Worm (Caenorhabditis elegans) whole organism, late embryonic: ENCODE results near the gene K02E7.12.
"Not testable (repeated sequence)": the region's sequence is repeated elsewhere in the genome, so short reads cannot be mapped to it uniquely, and the experiment has no call there.

Source experiments
- C38D4.7 ChIP-seq: fragments of 200-800 bp; sonication (Bioruptor generic); optimal IDR thresholded peaks from 2 replicates; lab custom pipeline; 2018; ENCODE audit warnings: mild to moderate bottlenecking, missing genetic modification characterization, moderate library complexity, missing compliant biosample characterization
- Y22D7AL.16 ChIP-seq: sonication (generic microtip); optimal IDR thresholded peaks from 2 replicates; lab custom pipeline; 2016; ENCODE audit warnings: missing genetic modification characterization, missing compliant biosample characterization
- ama-1 ChIP-seq: fragments of 150-350 bp; optimal IDR thresholded peaks from 2 replicates; lab custom pipeline; 2014
- ceh-18 ChIP-seq: sonication (generic microtip); optimal IDR thresholded peaks from 2 replicates; lab custom pipeline; 2016; ENCODE audit warnings: missing genetic modification characterization, missing compliant biosample characterization
- ceh-2 ChIP-seq: sonication (generic microtip); optimal IDR thresholded peaks from 2 replicates; lab custom pipeline; 2016; ENCODE audit warnings: missing genotype, missing genetic modification characterization, missing compliant biosample characterization
- ceh-22 ChIP-seq: sonication (generic microtip); optimal IDR thresholded peaks from 2 replicates; lab custom pipeline; 2017; ENCODE audit warnings: missing biosample characterization, missing genetic modification characterization
- ceh-24 ChIP-seq: sonication (generic microtip); optimal IDR thresholded peaks from 2 replicates; lab custom pipeline; 2016; ENCODE audit warnings: mild to moderate bottlenecking, missing genetic modification characterization, missing compliant biosample characterization
- ceh-30 ChIP-seq: fragments of 150-350 bp; optimal IDR thresholded peaks from 2 replicates; lab custom pipeline; 2014; ENCODE audit warnings: missing biosample characterization, missing genetic modification characterization
- ceh-31 ChIP-seq: sonication (generic microtip); optimal IDR thresholded peaks from 2 replicates; lab custom pipeline; 2016; ENCODE audit warnings: missing genetic modification characterization, missing compliant biosample characterization
- ceh-48 ChIP-seq: sonication (generic microtip); optimal IDR thresholded peaks from 2 replicates; lab custom pipeline; 2016; ENCODE audit warnings: missing genetic modification characterization, inconsistent platforms, missing compliant biosample characterization
- ceh-6 ChIP-seq: fragments of 200-800 bp; sonication (Bioruptor generic); optimal IDR thresholded peaks from 2 replicates; lab custom pipeline; 2018; ENCODE audit warnings: mild to moderate bottlenecking, missing genetic modification characterization, missing compliant biosample characterization
- dmd-4 ChIP-seq: sonication (generic microtip); optimal IDR thresholded peaks from 2 replicates; lab custom pipeline; 2016; ENCODE audit warnings: borderline replicate concordance, missing genetic modification characterization, missing compliant biosample characterization
- dve-1 ChIP-seq: sonication (generic microtip); optimal IDR thresholded peaks from 2 replicates; lab custom pipeline; 2017; ENCODE audit warnings: antibody characterized with exemption, mild to moderate bottlenecking, missing genetic modification characterization, missing compliant biosample characterization
- elt-2 ChIP-seq: sonication (generic microtip); optimal IDR thresholded peaks from 2 replicates; lab custom pipeline; 2016; ENCODE audit warnings: missing genetic modification reagents, missing genetic modification characterization, missing compliant biosample characterization
- elt-4 ChIP-seq: sonication (generic microtip); optimal IDR thresholded peaks from 2 replicates; lab custom pipeline; 2016; ENCODE audit warnings: missing genetic modification characterization, missing compliant biosample characterization
- fax-1 ChIP-seq: sonication (generic microtip); optimal IDR thresholded peaks from 2 replicates; lab custom pipeline; 2016; ENCODE audit warnings: missing genotype, missing genetic modification characterization, missing compliant biosample characterization
- fkh-6 ChIP-seq: sonication (generic microtip); optimal IDR thresholded peaks from 2 replicates; lab custom pipeline; 2016; ENCODE audit warnings: missing genetic modification characterization, missing compliant biosample characterization
- hlh-13 ChIP-seq: fragments of 200-800 bp; sonication (Bioruptor generic); optimal IDR thresholded peaks from 2 replicates; lab custom pipeline; 2018; ENCODE audit warnings: mild to moderate bottlenecking, missing genetic modification characterization, missing compliant biosample characterization
- hlh-30 ChIP-seq: sonication (generic microtip); optimal IDR thresholded peaks from 2 replicates; lab custom pipeline; 2017; ENCODE audit warnings: antibody characterized with exemption, missing genetic modification characterization, missing compliant biosample characterization; ENCODE audit not compliant: insufficient read depth
- hlh-6 ChIP-seq: sonication (generic microtip); optimal IDR thresholded peaks from 2 replicates; lab custom pipeline; 2016; ENCODE audit warnings: missing genotype, missing genetic modification characterization, missing compliant biosample characterization
- lin-11 ChIP-seq: fragments of 200-800 bp; sonication (Bioruptor generic); optimal IDR thresholded peaks from 2 replicates; lab custom pipeline; 2018; ENCODE audit warnings: mild to moderate bottlenecking, missing genetic modification characterization, missing compliant biosample characterization
- madf-2 ChIP-seq: sonication (generic microtip); optimal IDR thresholded peaks from 2 replicates; lab custom pipeline; 2017; ENCODE audit warnings: missing genetic modification characterization, missing compliant biosample characterization
- nfya-1 ChIP-seq: sonication (generic microtip); optimal IDR thresholded peaks from 2 replicates; lab custom pipeline; 2017; ENCODE audit warnings: missing genetic modification characterization, mild to moderate bottlenecking, missing compliant biosample characterization, antibody characterized with exemption, moderate library complexity
- nhr-11 ChIP-seq: fragments of 150-350 bp; optimal IDR thresholded peaks from 2 replicates; lab custom pipeline; 2014; ENCODE audit warnings: missing biosample characterization, missing genetic modification characterization
- nhr-232 ChIP-seq: sonication (generic microtip); optimal IDR thresholded peaks from 2 replicates; lab custom pipeline; 2016; ENCODE audit warnings: missing genetic modification characterization, missing compliant biosample characterization
- npax-4 ChIP-seq: sonication (generic microtip); optimal IDR thresholded peaks from 2 replicates; lab custom pipeline; 2016; ENCODE audit warnings: missing genetic modification characterization, missing compliant biosample characterization
- pag-3 ChIP-seq: sonication (generic microtip); optimal IDR thresholded peaks from 2 replicates; lab custom pipeline; 2016; ENCODE audit warnings: missing compliant biosample characterization, missing genetic modification characterization, borderline replicate concordance
- pat-9 ChIP-seq: fragments of 200-800 bp; sonication (Bioruptor generic); optimal IDR thresholded peaks from 2 replicates; lab custom pipeline; 2018; ENCODE audit warnings: mild to moderate bottlenecking, missing genetic modification characterization, moderate library complexity, missing compliant biosample characterization
- pax-1 ChIP-seq: fragments of 150-350 bp; optimal IDR thresholded peaks from 2 replicates; lab custom pipeline; 2014; ENCODE audit warnings: missing biosample characterization, missing genetic modification characterization
- pha-2 ChIP-seq: sonication (generic microtip); optimal IDR thresholded peaks from 2 replicates; lab custom pipeline; 2017; ENCODE audit warnings: mild to moderate bottlenecking, missing genetic modification characterization, missing compliant biosample characterization
- pqm-1 ChIP-seq: sonication (generic microtip); optimal IDR thresholded peaks from 2 replicates; lab custom pipeline; 2016; ENCODE audit warnings: missing genetic modification characterization, missing compliant biosample characterization
- pros-1 ChIP-seq: fragments of 150-350 bp; optimal IDR thresholded peaks from 2 replicates; lab custom pipeline; 2014; ENCODE audit warnings: missing biosample characterization, missing genetic modification reagents, missing genetic modification characterization
- ref-2 ChIP-seq: sonication (generic microtip); optimal IDR thresholded peaks from 2 replicates; lab custom pipeline; 2016; ENCODE audit warnings: missing genetic modification characterization, missing compliant biosample characterization
- sdc-2 ChIP-seq: sonication (generic microtip); optimal IDR thresholded peaks from 2 replicates; lab custom pipeline; 2016; ENCODE audit warnings: missing genotype, missing genetic modification characterization, missing compliant biosample characterization
- sox-4 ChIP-seq: sonication (generic microtip); optimal IDR thresholded peaks from 2 replicates; lab custom pipeline; 2017; ENCODE audit warnings: mild to moderate bottlenecking, missing genetic modification characterization, inconsistent platforms, missing compliant biosample characterization
- unc-55 ChIP-seq: sonication (generic microtip); optimal IDR thresholded peaks from 2 replicates; lab custom pipeline; 2017; ENCODE audit warnings: missing biosample characterization, missing genetic modification reagents, missing genetic modification characterization
- zip-5 ChIP-seq: sonication (generic microtip); optimal IDR thresholded peaks from 2 replicates; lab custom pipeline; 2016; ENCODE audit warnings: missing genetic modification characterization, missing compliant biosample characterization
- ztf-16 ChIP-seq: sonication (generic microtip); optimal IDR thresholded peaks from 2 replicates; lab custom pipeline; 2017; ENCODE audit warnings: missing genetic modification characterization, missing compliant biosample characterization

The K02E7.12 gene

DNA sequence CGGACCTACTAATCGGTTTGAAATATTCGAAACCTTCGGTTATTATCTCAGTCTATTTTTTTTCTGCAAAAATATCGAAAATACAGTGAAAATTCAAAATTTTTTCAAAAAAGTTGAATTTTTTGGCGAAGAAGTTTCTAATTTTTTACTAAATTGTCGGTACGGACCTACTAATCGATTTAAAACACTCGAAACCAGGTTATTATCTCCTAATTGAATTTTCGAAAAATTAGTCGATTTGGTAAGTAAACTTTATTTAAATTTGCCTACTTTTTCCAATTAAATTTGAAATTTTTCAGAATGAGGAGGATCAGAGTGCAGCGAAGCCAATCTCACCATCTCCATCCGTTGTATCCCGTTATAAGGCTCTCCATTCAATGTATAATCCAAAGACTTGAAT lies at the start of gene K02E7.12:
K02E7.12 (plus strand) TSS at position 301 of the 400 bp plus-strand sequence.
- TF ChIP-seq npax-4 (tag; lab: Kevin White, UChicago): no peak
- TF ChIP-seq, all 69 proteins: peak for 0

- not testable (repeated sequence) for TF ChIP-seq hlh-13 (GFP tag; lab: Kevin White, UChicago); elt-2; ref-2 (tag; lab: Kevin White, UChicago)
These were observed 46.3 kb upstream of the K02E7.12 start, which contains the start of gene btb-11 for ce11 chrII:1024684-1025083. TSS of gene btb-11 (minus strand) at chrII:1024784.

- TF ChIP-seq madf-2 (tag; lab: Kevin White, UChicago) (no peak), nhr-11 (tag; lab: Kevin White, UChicago) (no peak), pha-2 (no peak), lin-11 (tag; lab: Kevin White, UChicago) (no peak), C38D4.7 (GFP tag; lab: Kevin White, UChicago) (no peak), ceh-6 (GFP tag; lab: Kevin White, UChicago) (no peak), ceh-31 (tag; lab: Kevin White, UChicago) (no peak), ceh-22 (tag; lab: Kevin White, UChicago) (no peak), unc-55 (GFP tag; lab: Kevin White, UChicago) (no peak), zip-5 (no peak), sdc-2 (tag; lab: Kevin White, UChicago) (no peak), ceh-18 (no peak), fkh-6 (tag; lab: Kevin White, UChicago) (no peak), hlh-6 (tag; lab: Kevin White, UChicago) (no peak), ceh-24 (tag; lab: Kevin White, UChicago) (no peak), pag-3 (tag; lab: Kevin White, UChicago) (no peak), Y22D7AL.16 (tag; lab: Kevin White, UChicago) (no peak), ama-1 (lab: Kevin White, UChicago) (no peak), pax-1 (tag; lab: Kevin White, UChicago) (no peak), npax-4 (tag; lab: Kevin White, UChicago) (no peak)
These were observed 44.3 kb upstream of the K02E7.12 start, which contains the start of gene M01D1.12 for ce11 chrII:1026670-1027069. TSS of gene M01D1.12 (plus strand) at chrII:1026970.

DNA sequence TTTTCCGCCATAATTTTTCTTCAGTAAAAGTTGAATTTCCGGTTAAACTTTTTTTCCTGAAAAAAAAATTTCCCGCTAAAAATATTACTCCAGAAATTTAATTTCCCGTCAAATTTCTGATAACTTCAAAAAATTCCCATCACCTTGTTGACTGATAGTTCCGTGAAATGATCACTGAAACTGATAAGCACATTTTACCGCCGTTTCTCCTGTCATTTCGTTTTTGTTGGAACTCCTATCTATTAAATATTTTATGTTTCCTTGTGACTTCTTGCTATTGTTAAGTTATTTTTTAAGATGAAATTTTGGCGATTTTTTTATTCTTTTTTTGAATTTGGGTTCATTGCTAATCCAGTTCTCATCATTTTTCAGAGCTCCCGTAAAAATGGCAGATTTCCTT lies 42.4 kb upstream of the K02E7.12 start, which contains the start of gene math-34:
math-34 (plus strand) TSS at position 371 of the 400 bp plus-strand sequence.
- TF ChIP-seq ztf-16: no peak
- no peak for TF ChIP-seq pag-3 (tag; lab: Kevin White, UChicago)
- TF ChIP-seq fax-1: no peak
- TF ChIP-seq C38D4.7 (GFP tag; lab: Kevin White, UChicago): no peak
- no peak for TF ChIP-seq dve-1
- no peak for TF ChIP-seq pat-9 (tag; lab: Kevin White, UChicago)

ce11 chrII:1040464-1040863 lies 30.5 kb upstream of the K02E7.12 start, which contains the start of gene fbxb-39:
TSS of gene fbxb-39 (minus strand) at chrII:1040564.
- TF ChIP-seq ceh-48 (tag; lab: Kevin White, UChicago) (no peak), dmd-4 (tag; lab: Kevin White, UChicago) (no peak), sox-4 (tag; lab: Kevin White, UChicago) (no peak), sdc-2 (tag; lab: Kevin White, UChicago) (no peak), ceh-30 (tag; lab: Kevin White, UChicago) (no peak), pqm-1 (no peak), hlh-6 (tag; lab: Kevin White, UChicago) (no peak), hlh-30 (tag; lab: Kevin White, UChicago) (no peak), elt-4 (tag; lab: Kevin White, UChicago) (no peak), nfya-1 (tag; lab: Kevin White, UChicago) (no peak), nhr-11 (tag; lab: Kevin White, UChicago) (no peak), nhr-232 (tag; lab: Kevin White, UChicago) (no peak), pros-1 (no peak), ceh-2 (tag; lab: Kevin White, UChicago) (no peak)
